Worm (Caenorhabditis elegans) whole organism, L4 larva: Measurements from ENCODE around the gene cpn-2.

Source experiments
- Y75B8A.6 ChIP-seq: fragments of 200-800 bp; sonication (Bioruptor generic); IDR thresholded peaks from 2 replicates; pipeline ENCODE4 v1.3.6; 2022; ENCODE audit warnings: missing genetic modification reagents, missing genetic modification characterization, missing compliant biosample characterization
- ces-1 ChIP-seq: fragments of 150-350 bp; sonication (generic microtip); optimal IDR thresholded peaks from 4 replicates; lab custom pipeline; 2014; ENCODE audit warnings: missing biosample characterization, missing genetic modification reagents, missing genetic modification characterization
- jun-1 ChIP-seq: fragments of 150-350 bp; optimal IDR thresholded peaks from 2 replicates; lab custom pipeline; 2014; ENCODE audit warnings: missing biosample characterization, missing genetic modification reagents, missing genetic modification characterization
- madf-5 ChIP-seq, 2 experiments: fragments of 200-800 bp; sonication (Bioruptor generic); IDR thresholded peaks; 2 replicates each; pipeline ENCODE4 v1.3.6; 2022; ENCODE audit warnings: missing compliant biosample characterization in 2 of 2, missing genetic modification characterization in 2 of 2
- saeg-2 ChIP-seq: fragments of 200-800 bp; sonication (Bioruptor generic); IDR thresholded peaks from 2 replicates; pipeline ENCODE4 v1.3.6; 2022; ENCODE audit warnings: missing genetic modification reagents, missing genetic modification characterization, missing compliant biosample characterization
- snpc-1.2 ChIP-seq: fragments of 200-800 bp; sonication (Bioruptor generic); IDR thresholded peaks from 2 replicates; pipeline ENCODE4 v1.3.6; 2022; ENCODE audit warnings: missing genetic modification reagents, missing genetic modification characterization, missing compliant biosample characterization
- ztf-7 ChIP-seq: fragments of 150-350 bp; optimal IDR thresholded peaks from 2 replicates; lab custom pipeline; 2014; ENCODE audit warnings: missing biosample characterization, missing genetic modification characterization

cpn-2 gene

ce11 chrII:388533-388932, 51.0 kb downstream of the cpn-2 start, which contains the start of gene nstp-4:
nstp-4 (plus strand) TSS chrII:388833.
- TF ChIP-seq madf-5 (GFP tag; IDR thresholded peaks at IDR 0.05; lab: Robert Waterston, UW) (no peak), saeg-2 (no peak), ces-1 (GFP tag; lab: Kevin White, UChicago) (no peak), Y75B8A.6 (GFP tag; lab: Robert Waterston, UW) (no peak), ztf-7 (tag; lab: Kevin White, UChicago) (no peak), snpc-1.2 (GFP tag; lab: Robert Waterston, UW) (no peak), jun-1 (no peak)
